Fruit fly (Drosophila melanogaster) S2 (cell line): ENCODE results near the gene Sh.

Source experiments
- CG8478 ChIP-seq: fragments of >200 bp; optimal IDR thresholded peaks from 2 replicates; lab custom pipeline; 2018
- CTCF ChIP-seq, 2 experiments: fragments of >200 bp; optimal IDR thresholded peaks; 2 replicates each; lab custom pipeline; 2018

dm6 chrX:17878632-17879033, 184.4 kb downstream of the Sh start:
- no peak for TF ChIP-seq CG8478 (lab: Kevin White, UChicago)
- TF ChIP-seq CTCF (optimal IDR thresholded peaks at IDR 0.05; lab: Kevin White, UChicago) = no peak
